Worm (Caenorhabditis elegans) whole organism, L1 larva: ENCODE results near the gene F19F10.1.

Experiments used
- C04F5.9 ChIP-seq: sonication (generic microtip); optimal IDR thresholded peaks from 2 replicates; lab custom pipeline; 2016; ENCODE audit warnings: missing genetic modification characterization, missing compliant biosample characterization
- F16B12.6 ChIP-seq: fragments of 150-350 bp; optimal IDR thresholded peaks from 2 replicates; lab custom pipeline; 2014; ENCODE audit warnings: missing biosample characterization, missing genetic modification characterization
- Y116A8C.19 ChIP-seq: sonication (generic microtip); optimal IDR thresholded peaks from 2 replicates; lab custom pipeline; 2016; ENCODE audit warnings: missing compliant biosample characterization, missing genetic modification characterization, borderline replicate concordance
- aha-1 ChIP-seq: fragments of 150-350 bp; optimal IDR thresholded peaks from 2 replicates; lab custom pipeline; 2014; ENCODE audit warnings: missing biosample characterization, missing genetic modification characterization
- alr-1 ChIP-seq: fragments of 200-800 bp; sonication (Bioruptor generic); optimal IDR thresholded peaks from 2 replicates; lab custom pipeline; 2018; ENCODE audit warnings: borderline replicate concordance, mild to moderate bottlenecking, missing genetic modification characterization, missing compliant biosample characterization
- aly-2 ChIP-seq: fragments of 150-350 bp; optimal IDR thresholded peaks from 2 replicates; lab custom pipeline; 2014; ENCODE audit warnings: missing biosample characterization, missing genetic modification characterization
- ama-1 ChIP-seq: fragments of 150-350 bp; optimal IDR thresholded peaks from 2 replicates; lab custom pipeline; 2014
- blmp-1 ChIP-seq: fragments of 150-350 bp; optimal IDR thresholded peaks from 2 replicates; lab custom pipeline; 2014; ENCODE audit warnings: missing biosample characterization, missing genetic modification characterization
- ceh-63 ChIP-seq: fragments of 200-800 bp; sonication (Bioruptor generic); optimal IDR thresholded peaks from 2 replicates; lab custom pipeline; 2018; ENCODE audit warnings: mild to moderate bottlenecking, missing genetic modification characterization, missing compliant biosample characterization
- ceh-82 ChIP-seq, 3 experiments: fragments of 150-350 bp in 1 of 3; sonication (generic microtip) in 2 of 3; optimal IDR thresholded peaks; 2 replicates each; lab custom pipeline; 2014 to 2017; ENCODE audit warnings: missing biosample characterization in 3 of 3, missing genetic modification characterization in 3 of 3
- ceh-88 ChIP-seq: fragments of 200-800 bp; sonication (Bioruptor generic); IDR thresholded peaks from 2 replicates; pipeline ENCODE4 v1.3.6; 2022; ENCODE audit warnings: missing genetic modification characterization, missing compliant biosample characterization
- ceh-90 ChIP-seq: sonication (generic microtip); optimal IDR thresholded peaks from 2 replicates; lab custom pipeline; 2016; ENCODE audit warnings: missing genetic modification characterization, missing compliant biosample characterization
- ces-1 ChIP-seq: fragments of 150-350 bp; optimal IDR thresholded peaks from 2 replicates; lab custom pipeline; 2014; ENCODE audit warnings: missing biosample characterization, missing genetic modification reagents, missing genetic modification characterization
- dpl-1 ChIP-seq, 3 experiments: fragments of 150-350 bp in 2 of 3; sonication (generic microtip) in 1 of 3; optimal IDR thresholded peaks; 2 replicates each; lab custom pipeline; 2014 to 2017; ENCODE audit warnings: missing biosample characterization in 3 of 3, missing genetic modification characterization in 3 of 3, missing genetic modification reagents in 3 of 3
- efl-1 ChIP-seq, 4 experiments: fragments of 150-350 bp; optimal IDR thresholded peaks in 3 of 4; peaks in 1 of 4; 1 replicate in 1 of 4; 2 replicates in 3 of 4; lab custom pipeline; 2014; ENCODE audit warnings: missing biosample characterization in 2 of 4, missing genetic modification characterization in 2 of 4, missing genetic modification reagents in 2 of 4
- egl-13 ChIP-seq: sonication (generic microtip); optimal IDR thresholded peaks from 2 replicates; lab custom pipeline; 2016; ENCODE audit warnings: missing genotype, missing genetic modification reagents, missing genetic modification characterization, missing compliant biosample characterization
- egl-27 ChIP-seq, 2 experiments: fragments of 150-350 bp in 1 of 2; sonication (generic microtip); optimal IDR thresholded peaks; 3 replicates each; lab custom pipeline; 2017 to 2018; ENCODE audit warnings: missing biosample characterization in 2 of 2, missing genetic modification characterization in 2 of 2, missing genetic modification reagents in 2 of 2
- ets-5 ChIP-seq: fragments of 200-800 bp; sonication (Bioruptor generic); IDR thresholded peaks from 2 replicates; pipeline ENCODE4 v1.3.6; 2022; ENCODE audit warnings: missing genetic modification characterization, missing compliant biosample characterization
- fkh-10 ChIP-seq: sonication (generic microtip); optimal IDR thresholded peaks from 2 replicates; lab custom pipeline; 2017; ENCODE audit warnings: missing biosample characterization, missing genetic modification reagents, missing genetic modification characterization
- fkh-4 ChIP-seq: sonication (generic microtip); optimal IDR thresholded peaks from 2 replicates; lab custom pipeline; 2016; ENCODE audit warnings: missing compliant biosample characterization, missing genetic modification characterization, borderline replicate concordance
- fkh-8 ChIP-seq: sonication (generic microtip); optimal IDR thresholded peaks from 2 replicates; lab custom pipeline; 2016; ENCODE audit warnings: mild to moderate bottlenecking, missing genetic modification characterization, missing compliant biosample characterization
- fos-1 ChIP-seq: fragments of 150-350 bp; optimal IDR thresholded peaks from 2 replicates; lab custom pipeline; 2014; ENCODE audit warnings: missing biosample characterization, missing genetic modification characterization
- grh-1 ChIP-seq: fragments of 200-800 bp; sonication (Bioruptor generic); IDR thresholded peaks from 2 replicates; pipeline ENCODE4 v1.3.6; 2022; ENCODE audit warnings: missing genetic modification reagents, missing genetic modification characterization, missing compliant biosample characterization
- hlh-4 ChIP-seq: sonication (generic microtip); optimal IDR thresholded peaks from 2 replicates; lab custom pipeline; 2016; ENCODE audit warnings: mild to moderate bottlenecking, missing genetic modification characterization, missing compliant biosample characterization
- hpl-2 ChIP-seq: fragments of 150-350 bp; optimal IDR thresholded peaks from 2 replicates; lab custom pipeline; 2014; ENCODE audit warnings: missing biosample characterization, missing genetic modification reagents, missing genetic modification characterization
- isw-1 ChIP-seq: fragments of 200-800 bp; sonication (Bioruptor generic); IDR thresholded peaks from 2 replicates; pipeline ENCODE4 v1.3.6; 2022; ENCODE audit warnings: missing genetic modification characterization, missing compliant biosample characterization
- jun-1 ChIP-seq: fragments of 150-350 bp; optimal IDR thresholded peaks from 2 replicates; lab custom pipeline; 2014; ENCODE audit warnings: missing biosample characterization, missing genetic modification reagents, missing genetic modification characterization
- lin-13 ChIP-seq: fragments of 150-350 bp; optimal IDR thresholded peaks from 2 replicates; lab custom pipeline; 2014; ENCODE audit warnings: missing biosample characterization, missing genetic modification reagents, missing genetic modification characterization
- lin-14 ChIP-seq: fragments of 200-800 bp; sonication (Bioruptor generic); optimal IDR thresholded peaks from 2 replicates; lab custom pipeline; 2018; ENCODE audit warnings: mild to moderate bottlenecking, missing genetic modification characterization, moderate library complexity, missing compliant biosample characterization
- lin-15B ChIP-seq: fragments of 150-350 bp; sonication (generic microtip); optimal IDR thresholded peaks from 3 replicates; lab custom pipeline; 2014; ENCODE audit warnings: missing biosample characterization, missing genetic modification characterization
- lin-35 ChIP-seq, 2 experiments: fragments of 150-350 bp; optimal IDR thresholded peaks; 2 replicates each; lab custom pipeline; 2014; ENCODE audit warnings: missing biosample characterization in 2 of 2, missing genetic modification characterization in 2 of 2, missing genetic modification reagents in 2 of 2
- mab-9 ChIP-seq: fragments of 200-800 bp; sonication (Bioruptor generic); IDR thresholded peaks from 2 replicates; pipeline ENCODE4 v1.3.6; 2022; ENCODE audit warnings: missing genetic modification reagents, missing genetic modification characterization, missing compliant biosample characterization
- mdl-1 ChIP-seq, 2 experiments: fragments of 150-350 bp; optimal IDR thresholded peaks; 2 replicates each; lab custom pipeline; 2014 to 2017; ENCODE audit warnings: missing biosample characterization in 2 of 2, missing genetic modification characterization in 2 of 2, inconsistent platforms in 1 of 2
- mep-1 ChIP-seq: fragments of 150-350 bp; optimal IDR thresholded peaks from 2 replicates; lab custom pipeline; 2014; ENCODE audit warnings: missing biosample characterization, missing genetic modification characterization
- nhr-12 ChIP-seq: sonication (generic microtip); optimal IDR thresholded peaks from 2 replicates; lab custom pipeline; 2017; ENCODE audit warnings: missing biosample characterization, missing genetic modification characterization
- nhr-20 ChIP-seq: sonication (generic microtip); optimal IDR thresholded peaks from 2 replicates; lab custom pipeline; 2016; ENCODE audit warnings: mild to moderate bottlenecking, missing genetic modification characterization, missing compliant biosample characterization
- nhr-47 ChIP-seq: sonication (generic microtip); optimal IDR thresholded peaks from 2 replicates; lab custom pipeline; 2016; ENCODE audit warnings: mild to moderate bottlenecking, missing genetic modification characterization, moderate library complexity, missing compliant biosample characterization
- nhr-76 ChIP-seq: sonication (generic microtip); optimal IDR thresholded peaks from 2 replicates; lab custom pipeline; 2017; ENCODE audit warnings: missing biosample characterization, missing genetic modification characterization
- nhr-77 ChIP-seq: fragments of 150-350 bp; optimal IDR thresholded peaks from 2 replicates; lab custom pipeline; 2014; ENCODE audit warnings: missing biosample characterization, missing genetic modification characterization
- pqm-1 ChIP-seq: sonication (generic microtip); optimal IDR thresholded peaks from 3 replicates; lab custom pipeline; 2017; ENCODE audit warnings: missing biosample characterization, missing genetic modification characterization
- skn-1 ChIP-seq: fragments of 150-350 bp; optimal IDR thresholded peaks from 2 replicates; lab custom pipeline; 2014; ENCODE audit warnings: missing biosample characterization, missing genetic modification characterization
- snpc-4 ChIP-seq: fragments of 150-350 bp; optimal IDR thresholded peaks from 2 replicates; lab custom pipeline; 2014; ENCODE audit warnings: missing biosample characterization, missing genetic modification characterization
- snu-23 ChIP-seq: sonication (generic microtip); optimal IDR thresholded peaks from 2 replicates; lab custom pipeline; 2016; ENCODE audit warnings: missing genetic modification characterization, missing compliant biosample characterization
- swsn-7 ChIP-seq: sonication (generic microtip); optimal IDR thresholded peaks from 2 replicates; lab custom pipeline; 2016; ENCODE audit warnings: missing genetic modification characterization, missing compliant biosample characterization
- tbx-2 ChIP-seq: sonication (generic microtip); optimal IDR thresholded peaks from 2 replicates; lab custom pipeline; 2016; ENCODE audit warnings: missing genetic modification characterization, missing compliant biosample characterization
- tlp-1 ChIP-seq: fragments of 150-350 bp; optimal IDR thresholded peaks from 2 replicates; lab custom pipeline; 2014; ENCODE audit warnings: missing biosample characterization, missing genetic modification characterization
- unc-30 ChIP-seq: sonication (generic microtip); optimal IDR thresholded peaks from 2 replicates; lab custom pipeline; 2017; ENCODE audit warnings: missing biosample characterization, missing genetic modification characterization
- unc-62 ChIP-seq: fragments of 150-350 bp; optimal IDR thresholded peaks from 2 replicates; lab custom pipeline; 2014; ENCODE audit warnings: missing biosample characterization, missing genetic modification reagents, missing genetic modification characterization
- unc-86 ChIP-seq: sonication (generic microtip); optimal IDR thresholded peaks from 2 replicates; lab custom pipeline; 2016; ENCODE audit warnings: missing genetic modification characterization, missing compliant biosample characterization
- unc-98 ChIP-seq: fragments of 200-800 bp; sonication (Bioruptor generic); IDR thresholded peaks from 2 replicates; pipeline ENCODE4 v1.3.6; 2022; ENCODE audit warnings: missing genetic modification characterization, missing compliant biosample characterization
- vab-15 ChIP-seq: sonication (generic microtip); optimal IDR thresholded peaks from 2 replicates; lab custom pipeline; 2017; ENCODE audit warnings: missing genotype, mild to moderate bottlenecking, missing genetic modification characterization, missing compliant biosample characterization
- zip-4 ChIP-seq: fragments of 200-800 bp; sonication (Bioruptor generic); optimal IDR thresholded peaks from 2 replicates; lab custom pipeline; 2018; ENCODE audit warnings: mild to moderate bottlenecking, missing genetic modification characterization, moderate library complexity, missing compliant biosample characterization

Gene F19F10.1

ce11 chrV:7580378-7580777 lies 17.3 kb downstream of the F19F10.1 start, which contains the start of gene ets-6 (continued):
- TF ChIP-seq fkh-8 (tag; lab: Kevin White, UChicago) (no peak), C04F5.9 (tag; lab: Kevin White, UChicago) (no peak), tbx-2 (tag; lab: Kevin White, UChicago) (peak; percentile 54), Y116A8C.19 (tag; lab: Kevin White, UChicago) (no peak), F16B12.6 (tag; lab: Kevin White, UChicago) (no peak), unc-86 (tag; lab: Kevin White, UChicago) (peak; percentile 43), nhr-47 (tag; lab: Kevin White, UChicago) (peak; percentile 70), hlh-4 (tag; lab: Kevin White, UChicago) (no peak), unc-98 (GFP tag; lab: Robert Waterston, UW) (no peak), ceh-82 (tag; optimal IDR thresholded peaks at IDR 0.05; lab: Kevin White, UChicago) (peak in 2 of 3 experiments; percentile 26 to 27), lin-13 (GFP tag; lab: Kevin White, UChicago) (no peak), lin-14 (GFP tag; lab: Kevin White, UChicago) (no peak), efl-1 (optimal IDR thresholded peaks at IDR 0.05; lab: Kevin White, UChicago) (peak; percentile 75 to 77), efl-1 (GFP tag; optimal IDR thresholded peaks at IDR 0.05 in 1 of 2; lab: Kevin White, UChicago) (peak; percentile 67 to 96), dpl-1 (GFP tag; optimal IDR thresholded peaks at IDR 0.05; lab: Kevin White, UChicago) (peak; percentile 39 to 65 (median 58)), pqm-1 (tag; lab: Kevin White, UChicago) (no peak), lin-35 (GFP tag; optimal IDR thresholded peaks at IDR 0.05; lab: Kevin White, UChicago) (peak; percentile 58 to 79), grh-1 (GFP tag; lab: Robert Waterston, UW) (no peak), ceh-90 (no peak), snu-23 (peak; percentile 74), unc-30 (no peak), aha-1 (tag; lab: Kevin White, UChicago) (no peak), hpl-2 (no peak), jun-1 (tag; lab: Kevin White, UChicago) (peak; percentile 49), lin-15B (tag; lab: Kevin White, UChicago) (peak; percentile 2), nhr-20 (tag; lab: Kevin White, UChicago) (peak; percentile 65), mep-1 (peak; percentile 72), ces-1 (no peak), ceh-88 (GFP tag; lab: Robert Waterston, UW) (no peak), skn-1 (peak; percentile 25), ama-1 (lab: Kevin White, UChicago) (no peak), nhr-12 (no peak), aly-2 (tag; lab: Kevin White, UChicago) (no peak), fos-1 (tag; lab: Kevin White, UChicago) (peak; percentile 37), snpc-4 (tag; lab: Kevin White, UChicago) (peak; percentile 21), tlp-1 (tag; lab: Kevin White, UChicago) (no peak), nhr-77 (peak; percentile 60), mab-9 (GFP tag; lab: Robert Waterston, UW) (no peak), blmp-1 (tag; lab: Kevin White, UChicago) (peak; percentile 20), vab-15 (tag; lab: Kevin White, UChicago) (no peak), swsn-7 (peak; percentile 62), mdl-1 (tag; optimal IDR thresholded peaks at IDR 0.05; lab: Kevin White, UChicago) (no peak), ets-5 (GFP tag; lab: Robert Waterston, UW) (no peak), isw-1 (no peak), fkh-10 (GFP tag; lab: Kevin White, UChicago) (no peak), nhr-76 (tag; lab: Kevin White, UChicago) (no peak)

ce11 chrV:7587637-7588036 lies 24.6 kb downstream of the F19F10.1 start, which contains the start of the genes F19F10.11 and C50E3.5:
Gene F19F10.11 (minus strand): TSS chrV:7587704.
Gene C50E3.5 (plus strand): TSS chrV:7587996.
- TF ChIP-seq hlh-4 (tag; lab: Kevin White, UChicago) (no peak), efl-1 (optimal IDR thresholded peaks at IDR 0.05; lab: Kevin White, UChicago) (peak; percentile 69 to 71), efl-1 (GFP tag; optimal IDR thresholded peaks at IDR 0.05 in 1 of 2; lab: Kevin White, UChicago) (peak; percentile 69 to 95), unc-62 (GFP tag; lab: Kevin White, UChicago) (no peak), zip-4 (GFP tag; lab: Kevin White, UChicago) (no peak), ceh-82 (tag; optimal IDR thresholded peaks at IDR 0.05; lab: Kevin White, UChicago) (peak; percentile 21 to 60 (median 44)), ama-1 (lab: Kevin White, UChicago) (no peak), egl-13 (tag; lab: Kevin White, UChicago) (no peak), aha-1 (tag; lab: Kevin White, UChicago) (no peak), egl-27 (tag; optimal IDR thresholded peaks at IDR 0.05; lab: Kevin White, UChicago) (no peak), unc-86 (tag; lab: Kevin White, UChicago) (peak; percentile 64), ceh-63 (GFP tag; lab: Kevin White, UChicago) (no peak), alr-1 (tag; lab: Kevin White, UChicago) (no peak), mep-1 (peak; percentile 82), tbx-2 (tag; lab: Kevin White, UChicago) (peak; percentile 70), unc-30 (no peak), aly-2 (tag; lab: Kevin White, UChicago) (no peak), fkh-8 (tag; lab: Kevin White, UChicago) (no peak), fkh-4 (tag; lab: Kevin White, UChicago) (no peak), grh-1 (GFP tag; lab: Robert Waterston, UW) (peak; percentile 18; the same call in 1 of the 2 replicates)
